Worm (Caenorhabditis elegans) whole organism, young adult: Measurements from ENCODE around the gene glb-29.

Experiments used
- B0019.2 ChIP-seq: fragments of 200-800 bp; sonication (Bioruptor generic); conservative IDR thresholded peaks from 2 replicates; pipeline ENCODE4 v1.3.6; 2022; ENCODE audit warnings: missing genetic modification reagents, missing genetic modification characterization, missing compliant biosample characterization
- F23B12.7 ChIP-seq: sonication (generic microtip); optimal IDR thresholded peaks from 2 replicates; lab custom pipeline; 2017; ENCODE audit warnings: missing genetic modification characterization, mild to moderate bottlenecking, missing compliant biosample characterization, antibody characterized with exemption, moderate library complexity; ENCODE audit not compliant: insufficient read depth
- F33H1.4 ChIP-seq: fragments of 200-800 bp; sonication (Bioruptor generic); IDR thresholded peaks from 2 replicates; pipeline ENCODE4 v1.3.6; 2022; ENCODE audit warnings: missing genetic modification reagents, missing genetic modification characterization, missing compliant biosample characterization
- F57C9.4 ChIP-seq: sonication (generic microtip); optimal IDR thresholded peaks from 2 replicates; lab custom pipeline; 2017; ENCODE audit warnings: mild to moderate bottlenecking, missing genetic modification characterization, missing compliant biosample characterization
- Y53G8AR.9 ChIP-seq: fragments of 200-800 bp; sonication (Bioruptor generic); conservative IDR thresholded peaks from 2 replicates; pipeline ENCODE4 v1.3.6; 2022; ENCODE audit warnings: missing genetic modification reagents, missing genetic modification characterization, missing compliant biosample characterization
- Y56A3A.18 ChIP-seq: fragments of 200-800 bp; sonication (Bioruptor generic); IDR thresholded peaks from 2 replicates; pipeline ENCODE4 v1.3.6; 2022; ENCODE audit warnings: missing genetic modification reagents, missing genetic modification characterization, missing compliant biosample characterization
- attf-3 ChIP-seq: fragments of 200-800 bp; sonication (Bioruptor generic); conservative IDR thresholded peaks from 2 replicates; pipeline ENCODE4 v1.3.6; 2022; ENCODE audit warnings: missing genetic modification reagents, missing genetic modification characterization, missing compliant biosample characterization
- attf-6 ChIP-seq: fragments of 200-800 bp; sonication (Bioruptor generic); IDR thresholded peaks from 2 replicates; pipeline ENCODE4 v1.3.6; 2022; ENCODE audit warnings: missing genetic modification reagents, missing genetic modification characterization, missing compliant biosample characterization
- cebp-1 ChIP-seq, 2 experiments: fragments of 200-800 bp in 1 of 2; sonication (Bioruptor generic) in 1 of 2; sonication (generic microtip) in 1 of 2; IDR thresholded peaks in 1 of 2; optimal IDR thresholded peaks in 1 of 2; 2 replicates each; pipeline versions ENCODE4 v1.3.6 to Lab custom; 2017 to 2022; ENCODE audit warnings: missing compliant biosample characterization in 2 of 2, missing genetic modification characterization in 2 of 2, mild to moderate bottlenecking in 1 of 2, missing genetic modification reagents in 1 of 2, moderate library complexity in 1 of 2
- ceh-27 ChIP-seq: fragments of 200-800 bp; sonication (Bioruptor generic); optimal IDR thresholded peaks from 2 replicates; lab custom pipeline; 2018; ENCODE audit warnings: mild to moderate bottlenecking, missing genetic modification characterization, moderate library complexity, missing compliant biosample characterization
- dox-1 ChIP-seq: fragments of 200-800 bp; sonication (Bioruptor generic); IDR thresholded peaks from 2 replicates; pipeline ENCODE4 v1.3.6; 2022; ENCODE audit warnings: missing genetic modification reagents, missing genetic modification characterization, missing compliant biosample characterization
- efl-1 ChIP-seq: fragments of 150-350 bp; optimal IDR thresholded peaks from 2 replicates; lab custom pipeline; 2014; ENCODE audit warnings: missing biosample characterization, missing genetic modification reagents, missing genetic modification characterization
- ets-4 ChIP-seq: fragments of 200-800 bp; sonication (Bioruptor generic); optimal IDR thresholded peaks from 2 replicates; lab custom pipeline; 2018; ENCODE audit warnings: mild to moderate bottlenecking, missing genetic modification characterization, missing compliant biosample characterization
- hsf-1 ChIP-seq: fragments of 200-800 bp; sonication (Bioruptor generic); IDR thresholded peaks from 2 replicates; pipeline ENCODE4 v1.3.6; 2022; ENCODE audit warnings: missing genetic modification reagents, missing genetic modification characterization, missing compliant biosample characterization
- let-526 ChIP-seq: fragments of 200-800 bp; sonication (Bioruptor generic); IDR thresholded peaks from 2 replicates; pipeline ENCODE4 v1.3.6; 2022; ENCODE audit warnings: missing genetic modification reagents, missing genetic modification characterization, missing compliant biosample characterization
- let-607 ChIP-seq, 2 experiments: fragments of 200-800 bp in 1 of 2; sonication (Bioruptor generic) in 1 of 2; sonication (generic microtip) in 1 of 2; optimal IDR thresholded peaks; 2 replicates each; lab custom pipeline; 2016 to 2018; ENCODE audit warnings: mild to moderate bottlenecking in 2 of 2, missing compliant biosample characterization in 2 of 2, missing genetic modification characterization in 2 of 2, moderate library complexity in 2 of 2, missing genotype in 1 of 2
- lin-26 ChIP-seq: fragments of 200-800 bp; sonication (Bioruptor generic); IDR thresholded peaks from 2 replicates; pipeline ENCODE4 v1.3.6; 2022; ENCODE audit warnings: missing genetic modification reagents, missing genetic modification characterization, missing compliant biosample characterization
- lin-35 ChIP-seq, 3 experiments: fragments of 150-350 bp in 2 of 3; sonication (generic microtip) in 1 of 3; optimal IDR thresholded peaks; 2 replicates each; lab custom pipeline; 2014 to 2018; ENCODE audit warnings: missing biosample characterization in 3 of 3, missing genetic modification characterization in 3 of 3, missing genetic modification reagents in 3 of 3
- lin-40 ChIP-seq: sonication (generic microtip); optimal IDR thresholded peaks from 2 replicates; lab custom pipeline; 2016; ENCODE audit warnings: missing genetic modification characterization, mild to moderate bottlenecking, missing compliant biosample characterization, missing genotype, missing genetic modification reagents
- lin-54 ChIP-seq: fragments of 200-800 bp; sonication (Bioruptor generic); optimal IDR thresholded peaks from 2 replicates; lab custom pipeline; 2018; ENCODE audit warnings: mild to moderate bottlenecking, missing genetic modification characterization, missing compliant biosample characterization
- madf-10 ChIP-seq: sonication (generic microtip); optimal IDR thresholded peaks from 2 replicates; lab custom pipeline; 2016; ENCODE audit warnings: mild to moderate bottlenecking, missing genetic modification characterization, missing compliant biosample characterization
- madf-3 ChIP-seq: fragments of 200-800 bp; sonication (Bioruptor generic); IDR thresholded peaks from 2 replicates; pipeline ENCODE4 v1.3.6; 2022; ENCODE audit warnings: missing genetic modification reagents, missing genetic modification characterization, missing compliant biosample characterization
- madf-6 ChIP-seq: fragments of 200-800 bp; sonication (Bioruptor generic); IDR thresholded peaks from 2 replicates; pipeline ENCODE4 v1.3.6; 2022; ENCODE audit warnings: missing genetic modification reagents, missing genetic modification characterization, missing compliant biosample characterization
- madf-8 ChIP-seq: fragments of 200-800 bp; sonication (Bioruptor generic); conservative IDR thresholded peaks from 2 replicates; pipeline ENCODE4 v1.3.6; 2022; ENCODE audit warnings: missing genetic modification reagents, missing genetic modification characterization, missing compliant biosample characterization
- nfya-2 ChIP-seq: fragments of 200-800 bp; sonication (Bioruptor generic); IDR thresholded peaks from 2 replicates; pipeline ENCODE4 v1.3.6; 2022; ENCODE audit warnings: missing genetic modification reagents, missing genetic modification characterization, missing compliant biosample characterization
- nhr-120 ChIP-seq: fragments of 200-800 bp; sonication (Bioruptor generic); IDR thresholded peaks from 2 replicates; pipeline ENCODE4 v1.3.6; 2022; ENCODE audit warnings: missing genetic modification characterization, missing compliant biosample characterization
- nhr-27 ChIP-seq: fragments of 200-800 bp; sonication (Bioruptor generic); optimal IDR thresholded peaks from 2 replicates; lab custom pipeline; 2018; ENCODE audit warnings: mild to moderate bottlenecking, missing genetic modification characterization, moderate library complexity, missing compliant biosample characterization
- nhr-80 ChIP-seq: sonication (generic microtip); optimal IDR thresholded peaks from 2 replicates; lab custom pipeline; 2016; ENCODE audit warnings: missing genetic modification characterization, missing compliant biosample characterization
- rcor-1 ChIP-seq: fragments of 200-800 bp; sonication (Bioruptor generic); IDR thresholded peaks from 2 replicates; pipeline ENCODE4 v1.3.6; 2022; ENCODE audit warnings: missing genetic modification reagents, missing genetic modification characterization, missing compliant biosample characterization
- repo-1 ChIP-seq: sonication (generic microtip); optimal IDR thresholded peaks from 2 replicates; lab custom pipeline; 2017; ENCODE audit warnings: mild to moderate bottlenecking, missing genetic modification characterization, missing compliant biosample characterization
- rpc-1 ChIP-seq, 2 experiments: fragments of 150-350 bp in 1 of 2; sonication (generic microtip) in 1 of 2; optimal IDR thresholded peaks; 2 replicates each; lab custom pipeline; 2014 to 2018; ENCODE audit warnings: missing biosample characterization in 1 of 2, missing genetic modification characterization in 1 of 2, missing genetic modification reagents in 1 of 2, missing genotype in 1 of 2
- snpc-3.4 ChIP-seq: sonication (generic microtip); optimal IDR thresholded peaks from 2 replicates; lab custom pipeline; 2017; ENCODE audit warnings: missing genetic modification characterization, mild to moderate bottlenecking, missing compliant biosample characterization, antibody characterized with exemption, moderate library complexity, missing genotype, missing genetic modification reagents
- somi-1 ChIP-seq: fragments of 200-800 bp; sonication (Bioruptor generic); optimal IDR thresholded peaks from 2 replicates; lab custom pipeline; 2018; ENCODE audit warnings: mild to moderate bottlenecking, missing genetic modification characterization, missing compliant biosample characterization
- tbp1 ChIP-seq: fragments of 200-800 bp; sonication (Bioruptor generic); optimal IDR thresholded peaks from 2 replicates; lab custom pipeline; 2018; ENCODE audit warnings: mild to moderate bottlenecking, missing genetic modification characterization, missing compliant biosample characterization
- tbx-9 ChIP-seq: sonication (generic microtip); optimal IDR thresholded peaks from 2 replicates; lab custom pipeline; 2016; ENCODE audit warnings: borderline replicate concordance, missing genetic modification characterization, inconsistent platforms, missing compliant biosample characterization
- unc-130 ChIP-seq: sonication (generic microtip); optimal IDR thresholded peaks from 2 replicates; lab custom pipeline; 2016; ENCODE audit warnings: missing genetic modification reagents, missing genetic modification characterization, missing compliant biosample characterization
- unc-62 ChIP-seq: fragments of 150-350 bp; optimal IDR thresholded peaks from 2 replicates; lab custom pipeline; 2014; ENCODE audit warnings: missing biosample characterization, missing genetic modification reagents, missing genetic modification characterization
- ztf-22 ChIP-seq: fragments of 200-800 bp; sonication (Bioruptor generic); optimal IDR thresholded peaks from 2 replicates; lab custom pipeline; 2018; ENCODE audit warnings: mild to moderate bottlenecking, missing genetic modification characterization, moderate library complexity, missing compliant biosample characterization
- ztf-25 ChIP-seq: fragments of 200-800 bp; sonication (Bioruptor generic); IDR thresholded peaks from 2 replicates; pipeline ENCODE4 v1.3.6; 2022; ENCODE audit warnings: missing genetic modification reagents, missing genetic modification characterization, missing compliant biosample characterization
- ztf-26 ChIP-seq: sonication (generic microtip); optimal IDR thresholded peaks from 2 replicates; lab custom pipeline; 2017; ENCODE audit warnings: missing genetic modification characterization, missing compliant biosample characterization
- ztf-6 ChIP-seq: fragments of 200-800 bp; sonication (Bioruptor generic); IDR thresholded peaks from 2 replicates; pipeline ENCODE4 v1.3.6; 2022; ENCODE audit warnings: missing genetic modification reagents, missing genetic modification characterization, missing compliant biosample characterization

glb-29 gene

ce11 chrII:12049281-12049680, 40.4 kb downstream of the glb-29 start, which contains the start of gene nadk-2 (continued):
- TF ChIP-seq rpc-1 (optimal IDR thresholded peaks at IDR 0.05; lab: Kevin White, UChicago) (no peak), rpc-1 (tag; optimal IDR thresholded peaks at IDR 0.05; lab: Kevin White, UChicago) (no peak), attf-6 (GFP tag; lab: Robert Waterston, UW) (no peak), tbp1 (GFP tag; lab: Kevin White, UChicago) (no peak), dox-1 (GFP tag; lab: Robert Waterston, UW) (no peak), ztf-6 (GFP tag; lab: Robert Waterston, UW) (no peak), ceh-27 (no peak), F23B12.7 (no peak)

- TF ChIP-seq somi-1 (peak; percentile 63), cebp-1 (GFP tag; IDR thresholded peaks at IDR 0.05; lab: Robert Waterston, UW) (peak; percentile 54), cebp-1 (tag; optimal IDR thresholded peaks at IDR 0.05; lab: Kevin White, UChicago) (peak; percentile 63), ztf-26 (tag; lab: Kevin White, UChicago) (peak; percentile 70), ets-4 (GFP tag; lab: Kevin White, UChicago) (no peak), madf-8 (GFP tag; lab: Robert Waterston, UW) (no peak), lin-40 (peak; percentile 27), unc-62 (GFP tag; lab: Kevin White, UChicago) (no peak), lin-26 (GFP tag; lab: Robert Waterston, UW) (peak; percentile 56; the same call in 1 of the 2 replicates), Y56A3A.18 (GFP tag; lab: Robert Waterston, UW) (no peak), nhr-80 (peak; percentile 9), Y53G8AR.9 (GFP tag; lab: Robert Waterston, UW) (no peak), unc-130 (GFP tag; lab: Kevin White, UChicago) (no peak)
These were observed 41.7 kb downstream of the glb-29 start for ce11 chrII:12050607-12051006.

ce11 chrII:12051601-12052000, 42.7 kb downstream of the glb-29 start:
- no peak for TF ChIP-seq nfya-2 (GFP tag; lab: Robert Waterston, UW)
- peak in 1 of 2 experiments; percentile 63 for TF ChIP-seq let-607 (tag; optimal IDR thresholded peaks at IDR 0.05; lab: Kevin White, UChicago)
- peak; percentile 12 for TF ChIP-seq ztf-26 (tag; lab: Kevin White, UChicago)
- peak; percentile 64; the same call in 1 of the 2 replicates for TF ChIP-seq hsf-1 (GFP tag; lab: Robert Waterston, UW)

ce11 chrII:12052136-12052535, 43.3 kb downstream of the glb-29 start:
- TF ChIP-seq madf-8 (GFP tag; lab: Robert Waterston, UW) (no peak), repo-1 (no peak), lin-35 (GFP tag; optimal IDR thresholded peaks at IDR 0.05; lab: Kevin White, UChicago) (no peak), cebp-1 (GFP tag; IDR thresholded peaks at IDR 0.05; lab: Robert Waterston, UW) (no peak), cebp-1 (tag; optimal IDR thresholded peaks at IDR 0.05; lab: Kevin White, UChicago) (peak; percentile 5), B0019.2 (GFP tag; lab: Robert Waterston, UW) (no peak), let-607 (tag; optimal IDR thresholded peaks at IDR 0.05; lab: Kevin White, UChicago) (no peak), lin-40 (no peak), somi-1 (no peak), efl-1 (no peak), nhr-120 (no peak), tbx-9 (tag; lab: Kevin White, UChicago) (no peak), ztf-25 (GFP tag; lab: Robert Waterston, UW) (no peak), madf-3 (GFP tag; lab: Robert Waterston, UW) (no peak), ztf-22 (GFP tag; lab: Kevin White, UChicago) (peak; percentile 58), lin-54 (GFP tag; lab: Kevin White, UChicago) (peak; percentile 17), nhr-27 (tag; lab: Kevin White, UChicago) (no peak), madf-10 (no peak), madf-6 (GFP tag; lab: Robert Waterston, UW) (no peak), F33H1.4 (GFP tag; lab: Robert Waterston, UW) (no peak), F57C9.4 (tag; lab: Kevin White, UChicago) (no peak), let-526 (GFP tag; lab: Robert Waterston, UW) (0 out of 2 replicates have a peak, but pooled peaks have one; percentile 43), attf-3 (GFP tag; lab: Robert Waterston, UW) (no peak), dox-1 (GFP tag; lab: Robert Waterston, UW) (peak; percentile 39; the same call in 1 of the 2 replicates), ztf-6 (GFP tag; lab: Robert Waterston, UW) (no peak), snpc-3.4 (tag; lab: Kevin White, UChicago) (no peak), rcor-1 (GFP tag; lab: Robert Waterston, UW) (no peak)
